Fruit fly (Drosophila melanogaster): ENCODE data around the gene Obp73a.

Obp73a gene

dm6 chr3L:16975638-16976528 lies 31.7 kb downstream of the Obp73a start:
- TF ChIP-seq pan (optimal IDR thresholded peaks at IDR 0.05) (no peak), CG8478 (optimal IDR thresholded peaks at IDR 0.05) (no peak), usp (GFP tag; optimal IDR thresholded peaks at IDR 0.05) (no peak), Dll (optimal IDR thresholded peaks at IDR 0.05) (no peak), psq (optimal IDR thresholded peaks at IDR 0.05) (no peak), EcR (GFP tag; optimal IDR thresholded peaks at IDR 0.05) (no peak)

- TF ChIP-seq CG8478 (optimal IDR thresholded peaks at IDR 0.05): no peak
Observed at dm6 chr3L:16977311-16977710, 33.1 kb downstream of the Obp73a start.

dm6 chr3L:16978406-16978805 lies 34.2 kb downstream of the Obp73a start:
- TF ChIP-seq usp (GFP tag; optimal IDR thresholded peaks at IDR 0.05) (no peak), Dll (optimal IDR thresholded peaks at IDR 0.05) (no peak), pan (optimal IDR thresholded peaks at IDR 0.05) (no peak), psq (optimal IDR thresholded peaks at IDR 0.05) (no peak), EcR (GFP tag; optimal IDR thresholded peaks at IDR 0.05) (no peak), CG8478 (optimal IDR thresholded peaks at IDR 0.05) (no peak)

dm6 chr3L:16981114-16981648 lies 37.0 kb downstream of the Obp73a start:
- TF ChIP-seq EcR (GFP tag; optimal IDR thresholded peaks at IDR 0.05) (no peak), Dll (optimal IDR thresholded peaks at IDR 0.05) (no peak), psq (optimal IDR thresholded peaks at IDR 0.05) (no peak), pan (optimal IDR thresholded peaks at IDR 0.05) (no peak), usp (GFP tag; optimal IDR thresholded peaks at IDR 0.05) (no peak), CG8478 (optimal IDR thresholded peaks at IDR 0.05) (no peak)

- TF ChIP-seq usp (GFP tag; optimal IDR thresholded peaks at IDR 0.05) (no peak), EcR (GFP tag; optimal IDR thresholded peaks at IDR 0.05) (no peak), CG8478 (optimal IDR thresholded peaks at IDR 0.05) (no peak), psq (optimal IDR thresholded peaks at IDR 0.05) (no peak), Dll (optimal IDR thresholded peaks at IDR 0.05) (no peak), pan (optimal IDR thresholded peaks at IDR 0.05) (no peak)
Observed at dm6 chr3L:16984042-16984441, 39.9 kb downstream of the Obp73a start.

dm6 chr3L:16984813-16985387 lies 40.7 kb downstream of the Obp73a start:
- TF ChIP-seq Dll (optimal IDR thresholded peaks at IDR 0.05) (no peak), psq (optimal IDR thresholded peaks at IDR 0.05) (no peak), EcR (GFP tag; optimal IDR thresholded peaks at IDR 0.05) (no peak), CG8478 (optimal IDR thresholded peaks at IDR 0.05) (no peak), pan (optimal IDR thresholded peaks at IDR 0.05) (no peak), usp (GFP tag; optimal IDR thresholded peaks at IDR 0.05) (no peak)

- no peak for TF ChIP-seq pan (optimal IDR thresholded peaks at IDR 0.05)
- no peak for TF ChIP-seq usp (GFP tag; optimal IDR thresholded peaks at IDR 0.05)
- no peak for TF ChIP-seq EcR (GFP tag; optimal IDR thresholded peaks at IDR 0.05)
- no peak for TF ChIP-seq Dll (optimal IDR thresholded peaks at IDR 0.05)
- peak; percentile 39 for TF ChIP-seq CG8478 (optimal IDR thresholded peaks at IDR 0.05)
- TF ChIP-seq psq (optimal IDR thresholded peaks at IDR 0.05): no peak
Observed at dm6 chr3L:16985578-16985977, 41.4 kb downstream of the Obp73a start.

- no peak for TF ChIP-seq EcR (GFP tag; optimal IDR thresholded peaks at IDR 0.05)
- TF ChIP-seq CG8478 (optimal IDR thresholded peaks at IDR 0.05): no peak
- no peak for TF ChIP-seq psq (optimal IDR thresholded peaks at IDR 0.05)
- peak; percentile 21 for TF ChIP-seq Dll (optimal IDR thresholded peaks at IDR 0.05)
- TF ChIP-seq usp (GFP tag; optimal IDR thresholded peaks at IDR 0.05): no peak
Observed at dm6 chr3L:16986062-16987013, 42.2 kb downstream of the Obp73a start.

- TF ChIP-seq psq (optimal IDR thresholded peaks at IDR 0.05) (no peak), Dll (optimal IDR thresholded peaks at IDR 0.05) (no peak), EcR (GFP tag; optimal IDR thresholded peaks at IDR 0.05) (no peak), CG8478 (optimal IDR thresholded peaks at IDR 0.05) (no peak), pan (optimal IDR thresholded peaks at IDR 0.05) (no peak), usp (GFP tag; optimal IDR thresholded peaks at IDR 0.05) (no peak)
Observed at dm6 chr3L:16987347-16987746, 43.2 kb downstream of the Obp73a start.

dm6 chr3L:16988526-16988925 lies 44.4 kb downstream of the Obp73a start:
- no peak for TF ChIP-seq psq (optimal IDR thresholded peaks at IDR 0.05)

- no peak for TF ChIP-seq pan (optimal IDR thresholded peaks at IDR 0.05)
- no peak for TF ChIP-seq EcR (GFP tag; optimal IDR thresholded peaks at IDR 0.05)
- TF ChIP-seq usp (GFP tag; optimal IDR thresholded peaks at IDR 0.05): no peak
- TF ChIP-seq Dll (optimal IDR thresholded peaks at IDR 0.05): no peak
- TF ChIP-seq psq (optimal IDR thresholded peaks at IDR 0.05): no peak
- TF ChIP-seq CG8478 (optimal IDR thresholded peaks at IDR 0.05): no peak
Observed at dm6 chr3L:16989169-16989568, 45.0 kb downstream of the Obp73a start.

- TF ChIP-seq Dll (optimal IDR thresholded peaks at IDR 0.05) (no peak), usp (GFP tag; optimal IDR thresholded peaks at IDR 0.05) (no peak), pan (optimal IDR thresholded peaks at IDR 0.05) (no peak), EcR (GFP tag; optimal IDR thresholded peaks at IDR 0.05) (no peak), psq (optimal IDR thresholded peaks at IDR 0.05) (no peak), CG8478 (optimal IDR thresholded peaks at IDR 0.05) (no peak)
Observed at dm6 chr3L:16994805-16995204, 50.6 kb downstream of the Obp73a start.

Data from whole organism.